Worm (Caenorhabditis elegans): Measurements from ENCODE around the gene grl-17.

The grl-17 gene

ce11 chrV:13591504-13592174 lies 27.9 kb upstream of the grl-17 start, which contains the start of gene tbcb-1:
TSS of gene tbcb-1 (plus strand) at chrV:13592124.
- TF ChIP-seq npax-4 (tag; optimal IDR thresholded peaks at IDR 0.05) (no peak), unc-55 (GFP tag; optimal IDR thresholded peaks at IDR 0.05) (no peak), C38D4.7 (GFP tag; optimal IDR thresholded peaks at IDR 0.05) (no peak), hlh-15 (tag; optimal IDR thresholded peaks at IDR 0.05) (no peak)

- TF ChIP-seq zip-5 (tag; optimal IDR thresholded peaks at IDR 0.05) (no peak), syd-9 (tag; optimal IDR thresholded peaks at IDR 0.05) (no peak), pha-4 (tag; optimal IDR thresholded peaks at IDR 0.05) (no peak), lin-11 (tag; optimal IDR thresholded peaks at IDR 0.05) (no peak), ceh-31 (tag; optimal IDR thresholded peaks at IDR 0.05) (no peak), sdc-2 (tag; optimal IDR thresholded peaks at IDR 0.05) (no peak), fkh-10 (GFP tag; optimal IDR thresholded peaks at IDR 0.05) (no peak), ceh-45 (GFP tag; IDR thresholded peaks at IDR 0.05) (no peak), ceh-2 (tag; optimal IDR thresholded peaks at IDR 0.05) (no peak), pag-3 (tag; optimal IDR thresholded peaks at IDR 0.05; ENCODE audit: borderline replicate concordance) (no peak), ceh-48 (tag; optimal IDR thresholded peaks at IDR 0.05) (no peak), gmeb-2 (tag; optimal IDR thresholded peaks at IDR 0.05) (no peak), hlh-13 (GFP tag; optimal IDR thresholded peaks at IDR 0.05) (no peak), T23F11.4 (GFP tag; optimal IDR thresholded peaks at IDR 0.05) (no peak), sox-4 (tag; optimal IDR thresholded peaks at IDR 0.05) (no peak), pros-1 (tag; optimal IDR thresholded peaks at IDR 0.05) (no peak), nhr-11 (tag; optimal IDR thresholded peaks at IDR 0.05) (no peak), che-1 (tag; optimal IDR thresholded peaks at IDR 0.05) (no peak), ceh-34 (tag; optimal IDR thresholded peaks at IDR 0.05) (no peak)
Observed at ce11 chrV:13589494-13590176, 25.9 kb upstream of the grl-17 start, which contains the start of the genes F53F4.2 and F53F4.18. TSS of gene F53F4.2 (minus strand) at chrV:13589594. TSS of gene F53F4.18 (plus strand) at chrV:13590126.

ce11 chrV:13587902-13588301 lies 24.2 kb upstream of the grl-17 start, which contains the start of gene F53F4.17:
TSS of gene F53F4.17 (plus strand) at chrV:13588202.
- TF ChIP-seq F13H6.1 (tag; optimal IDR thresholded peaks at IDR 0.05) (no peak), lim-6 (tag; optimal IDR thresholded peaks at IDR 0.05) (no peak), sox-4 (tag; optimal IDR thresholded peaks at IDR 0.05) (no peak), ahr-1 (tag; optimal IDR thresholded peaks at IDR 0.05) (no peak), ztf-16 (tag; optimal IDR thresholded peaks at IDR 0.05) (no peak), T23F11.4 (GFP tag; optimal IDR thresholded peaks at IDR 0.05) (no peak), ceh-22 (tag; optimal IDR thresholded peaks at IDR 0.05) (no peak), pha-4 (tag; optimal IDR thresholded peaks at IDR 0.05) (no peak), ttx-3 (tag; optimal IDR thresholded peaks at IDR 0.05) (no peak), eyg-1 (tag; optimal IDR thresholded peaks at IDR 0.05) (no peak), pha-2 (tag; optimal IDR thresholded peaks at IDR 0.05) (no peak), unc-42 (tag; optimal IDR thresholded peaks at IDR 0.05) (no peak), K02D7.2 (tag; optimal IDR thresholded peaks at IDR 0.05) (no peak)

- TF ChIP-seq ceh-24 (tag; optimal IDR thresholded peaks at IDR 0.05) = no peak
- no peak for TF ChIP-seq nfya-1 (tag; optimal IDR thresholded peaks at IDR 0.05)
- TF ChIP-seq ets-4 (tag; optimal IDR thresholded peaks at IDR 0.05) = no peak
- no peak for TF ChIP-seq T23F11.4 (GFP tag; optimal IDR thresholded peaks at IDR 0.05)
- TF ChIP-seq unc-3 (GFP tag; conservative IDR thresholded peaks at IDR 0.05) = no peak
- no peak for TF ChIP-seq unc-3 (tag; optimal IDR thresholded peaks at IDR 0.05)
- no peak for TF ChIP-seq C38D4.7 (GFP tag; optimal IDR thresholded peaks at IDR 0.05)
- TF ChIP-seq ttx-3 (tag; optimal IDR thresholded peaks at IDR 0.05) = no peak
- TF ChIP-seq fkh-10 (GFP tag; optimal IDR thresholded peaks at IDR 0.05) = no peak
- TF ChIP-seq unc-86 (tag; optimal IDR thresholded peaks at IDR 0.05) = no peak
- TF ChIP-seq Y22D7AL.16 (tag; optimal IDR thresholded peaks at IDR 0.05) = no peak
- no peak for TF ChIP-seq pha-4 (tag; optimal IDR thresholded peaks at IDR 0.05)
- no peak for TF ChIP-seq hlh-15 (tag; optimal IDR thresholded peaks at IDR 0.05)
- no peak for TF ChIP-seq nhr-11 (tag; optimal IDR thresholded peaks at IDR 0.05)
- no peak for TF ChIP-seq unc-55 (GFP tag; optimal IDR thresholded peaks at IDR 0.05)
- TF ChIP-seq ceh-34 (tag; optimal IDR thresholded peaks at IDR 0.05) = no peak
- TF ChIP-seq npax-4 (tag; optimal IDR thresholded peaks at IDR 0.05) = no peak
Observed at ce11 chrV:13584484-13584883, 20.7 kb upstream of the grl-17 start, which contains the start of gene F53F4.1. TSS of gene F53F4.1 (plus strand) at chrV:13584784.

Measured in whole organism, late embryonic.